Worm (Caenorhabditis elegans) whole organism, dauer: ENCODE data around the gene F14F9.2.

ENCODE experiments used
- unc-62 ChIP-seq: sonication (generic microtip); optimal IDR thresholded peaks from 2 replicates; lab custom pipeline; 2017; ENCODE audit warnings: missing biosample characterization, missing genetic modification reagents, missing genetic modification characterization

F14F9.2 gene

ce11 chrV:5150880-5151279 lies 6.2 kb downstream of the F14F9.2 start, which contains the start of gene srh-130:
srh-130 (plus strand) TSS chrV:5151180.
- no peak for TF ChIP-seq unc-62 (GFP tag; lab: Kevin White, UChicago)

DNA sequence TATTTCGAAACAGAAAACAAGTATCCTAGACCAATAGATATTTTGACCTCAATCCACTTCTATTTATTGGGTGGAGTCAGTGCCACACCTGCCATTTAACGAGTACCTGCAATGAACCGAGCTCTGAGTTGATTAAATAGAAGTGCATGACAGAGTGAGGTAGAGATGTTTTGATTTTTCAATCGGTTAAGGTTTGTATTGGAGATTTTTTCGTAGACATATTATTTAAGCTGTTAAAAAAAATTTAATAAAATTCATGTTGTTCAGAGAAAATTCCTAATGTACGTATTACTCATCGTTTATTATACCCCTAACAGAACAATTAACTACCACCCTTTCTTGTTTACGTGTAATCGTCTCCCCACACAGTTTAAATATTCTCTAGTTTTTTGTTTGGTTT lies 10.9 kb downstream of the F14F9.2 start, which contains the start of gene srx-38:
Gene srx-38, minus strand, starts transcription at position 101 of the 400 bp plus-strand sequence.
- no peak for TF ChIP-seq unc-62 (GFP tag; lab: Kevin White, UChicago)

DNA sequence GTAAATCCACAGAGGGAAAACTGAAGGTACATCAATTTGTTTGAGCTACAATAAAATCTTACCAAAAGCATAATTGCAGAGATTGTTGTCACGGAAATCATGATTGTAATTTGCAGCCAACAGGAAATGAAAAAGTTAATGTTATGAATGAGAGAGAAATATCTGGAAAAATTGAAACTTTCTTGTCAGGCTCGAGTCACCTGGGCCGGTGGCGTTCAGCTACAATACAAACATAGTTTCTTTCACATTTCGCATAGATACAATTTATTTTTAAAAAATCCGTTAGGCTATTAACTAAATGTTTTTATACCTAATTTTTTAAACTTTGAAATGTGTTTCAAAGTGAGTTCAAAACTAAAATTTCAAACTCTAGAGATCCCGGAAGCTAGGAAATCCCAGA lies 13.0 kb downstream of the F14F9.2 start, which contains the start of gene srx-39:
Gene srx-39, minus strand, starts transcription at position 101 of the 400 bp plus-strand sequence.
- TF ChIP-seq unc-62 (GFP tag; lab: Kevin White, UChicago): no peak

ce11 chrV:5158302-5158701 lies 13.7 kb downstream of the F14F9.2 start, which contains the start of gene abu-15:
abu-15 (plus strand) TSS chrV:5158602.
- no peak for TF ChIP-seq unc-62 (GFP tag; lab: Kevin White, UChicago)

DNA sequence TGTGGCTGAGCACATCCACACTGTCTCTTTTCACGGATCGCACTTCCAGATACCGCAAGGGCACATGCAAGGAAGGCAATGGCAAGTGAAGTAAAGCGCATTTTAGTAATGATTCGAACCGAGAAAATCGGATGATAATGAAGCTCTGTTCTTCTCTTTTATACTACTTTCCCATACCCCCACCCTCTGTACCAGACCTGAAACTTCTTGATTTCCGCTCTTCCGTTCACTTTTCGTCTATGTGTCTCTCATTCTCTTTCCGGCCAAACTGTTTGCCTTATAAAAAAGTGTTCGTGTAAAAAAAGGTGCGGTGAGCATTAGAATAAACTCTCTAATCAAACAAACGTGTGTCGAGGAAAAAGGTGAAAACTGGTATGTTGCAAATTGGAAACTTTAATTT lies 17.2 kb downstream of the F14F9.2 start, which contains the start of gene abu-6:
Gene abu-6, minus strand, starts transcription at position 101 of the 400 bp plus-strand sequence.
- TF ChIP-seq unc-62 (GFP tag; lab: Kevin White, UChicago): no peak

- TF ChIP-seq unc-62 (GFP tag; lab: Kevin White, UChicago): no peak
Measured at ce11 chrV:5164682-5165081, 20.0 kb downstream of the F14F9.2 start, which contains the start of gene abu-7. abu-7 (minus strand) TSS chrV:5164782.

- TF ChIP-seq unc-62 (GFP tag; lab: Kevin White, UChicago): no peak
Measured at ce11 chrV:5165426-5165825, 20.8 kb downstream of the F14F9.2 start, which contains the start of gene srw-140. srw-140 (plus strand) TSS chrV:5165726.

ce11 chrV:5169586-5169985 lies 24.9 kb downstream of the F14F9.2 start, which contains the start of gene srt-64:
srt-64 (minus strand) TSS chrV:5169686.
- no peak for TF ChIP-seq unc-62 (GFP tag; lab: Kevin White, UChicago)

DNA sequence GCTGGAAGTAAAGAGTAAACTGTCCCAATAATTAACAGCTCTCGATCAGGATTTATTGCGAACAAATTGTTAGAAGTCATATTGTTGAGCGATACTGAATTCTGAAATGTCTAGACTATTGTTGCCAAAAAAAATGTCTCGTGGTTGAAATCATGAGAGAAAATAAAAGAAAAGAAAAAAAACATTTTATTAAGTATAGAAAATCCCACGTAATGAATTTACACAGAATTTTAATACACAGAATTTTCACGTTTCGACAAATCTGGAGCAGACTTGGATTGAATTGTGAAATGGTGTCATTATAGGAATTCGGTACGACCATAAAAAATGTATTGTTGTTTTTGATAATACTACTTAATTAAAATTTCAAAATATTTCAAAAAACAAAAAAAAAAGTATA lies 28.2 kb downstream of the F14F9.2 start, which contains the start of gene srt-65:
Gene srt-65, minus strand, starts transcription at position 101 of the 400 bp plus-strand sequence.
- TF ChIP-seq unc-62 (GFP tag; lab: Kevin White, UChicago): no peak

DNA sequence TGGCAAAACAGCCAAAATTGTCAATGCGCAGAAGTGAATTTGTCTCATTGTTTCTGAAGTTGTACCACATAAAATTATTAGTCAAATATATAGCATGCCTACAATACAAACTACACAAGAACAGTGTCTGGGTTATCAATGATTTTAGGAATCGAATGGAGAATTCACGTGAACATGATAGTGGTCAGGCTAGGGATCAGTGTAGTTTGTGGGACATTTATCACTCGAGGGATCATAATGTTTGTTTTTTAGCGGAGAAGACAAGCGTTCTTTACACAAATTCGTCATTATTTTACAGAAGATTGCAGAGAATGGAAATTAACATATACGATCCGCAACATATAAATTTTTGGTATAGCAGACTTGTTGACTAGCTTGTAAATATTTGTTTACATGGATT lies 32.6 kb downstream of the F14F9.2 start, which contains the start of gene ugt-51:
Gene ugt-51, minus strand, starts transcription at position 101 of the 400 bp plus-strand sequence.
- no peak for TF ChIP-seq unc-62 (GFP tag; lab: Kevin White, UChicago)

- TF ChIP-seq unc-62 (GFP tag; lab: Kevin White, UChicago): no peak
Measured at ce11 chrV:5178051-5178450, 33.4 kb downstream of the F14F9.2 start.

- TF ChIP-seq unc-62 (GFP tag; lab: Kevin White, UChicago): no peak
Measured at ce11 chrV:5181612-5182011, 37.0 kb downstream of the F14F9.2 start, which contains the start of gene C03A7.2. C03A7.2 (plus strand) TSS chrV:5181912.

DNA sequence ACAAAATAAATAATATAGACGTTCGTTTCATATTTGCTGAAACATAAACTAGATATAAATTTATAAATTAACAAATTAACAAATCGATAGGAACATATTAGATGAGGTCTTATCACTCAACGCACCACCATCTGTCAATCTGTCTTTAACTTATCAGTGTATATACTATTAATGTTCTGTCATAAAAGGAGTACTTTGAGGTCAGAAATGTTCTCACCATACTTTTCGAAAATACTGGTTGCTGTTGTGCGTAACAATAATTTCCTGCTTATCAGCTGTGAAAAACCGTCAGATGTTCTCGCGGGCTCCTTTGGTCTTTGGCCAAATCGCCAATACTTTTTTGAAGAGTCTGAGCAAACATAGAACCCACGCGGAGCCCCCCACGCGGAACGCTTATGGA lies 47.9 kb downstream of the F14F9.2 start, which contains the start of gene C03A7.13:
Gene C03A7.13, minus strand, starts transcription at position 43 of the 400 bp plus-strand sequence.
- no peak for TF ChIP-seq unc-62 (GFP tag; lab: Kevin White, UChicago)

DNA sequence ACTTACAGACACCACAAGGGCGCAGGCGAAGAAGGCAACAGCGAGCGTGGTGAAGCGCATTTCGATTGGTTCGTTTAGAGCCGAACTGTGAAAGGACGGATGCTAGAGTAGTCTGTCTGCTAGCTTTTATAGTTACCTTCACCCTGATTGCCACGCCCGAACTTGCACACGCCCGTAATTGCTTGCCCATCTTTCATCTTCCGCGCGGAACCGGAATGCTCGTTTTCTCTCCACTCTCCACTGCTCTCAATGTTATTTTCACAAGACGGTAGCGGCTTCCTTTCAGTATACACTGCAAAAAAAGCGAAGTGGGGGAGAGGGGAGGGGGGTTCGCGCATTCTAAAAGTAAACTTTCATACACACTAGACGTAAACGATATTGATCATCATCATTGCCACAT lies 49.9 kb downstream of the F14F9.2 start, which contains the start of gene abu-8:
Gene abu-8, minus strand, starts transcription at position 101 of the 400 bp plus-strand sequence.
- no peak for TF ChIP-seq unc-62 (GFP tag; lab: Kevin White, UChicago)
